Worm (Caenorhabditis elegans): ENCODE results near the gene lpr-2.

Gene lpr-2

ce11 chrIV:11821591-11822361, 42.8 kb downstream of the lpr-2 start, which contains the start of the genes par-5 and M117.3 (continued):
- peak; percentile 90 for TF ChIP-seq nfyb-1 (GFP tag; IDR thresholded peaks at IDR 0.05)
- peak; percentile 67; the same call in 1 of the 2 replicates for TF ChIP-seq pbrm-1 (GFP tag; IDR thresholded peaks at IDR 0.05)
- peak; percentile 65 for TF ChIP-seq K11D2.4 (GFP tag; IDR thresholded peaks at IDR 0.05)
- TF ChIP-seq F22D6.2 (tag; optimal IDR thresholded peaks at IDR 0.05), result peak; percentile 19
- no peak for TF ChIP-seq hrde-1 (tag; optimal IDR thresholded peaks at IDR 0.05; ENCODE audit: borderline replicate concordance)
- TF ChIP-seq ekl-4 (GFP tag; IDR thresholded peaks at IDR 0.05), result peak; percentile 92
- peak; percentile 36 to 39 for TF ChIP-seq let-607 (tag; optimal IDR thresholded peaks at IDR 0.05)
- peak; percentile 51; the same call in 1 of the 2 replicates for TF ChIP-seq lir-1 (GFP tag; conservative IDR thresholded peaks at IDR 0.05)
- no peak for TF ChIP-seq tbx-9 (tag; optimal IDR thresholded peaks at IDR 0.05; ENCODE audit: borderline replicate concordance)
- peak; percentile 26 for TF ChIP-seq F52B5.7 (tag; optimal IDR thresholded peaks at IDR 0.05)
- TF ChIP-seq ZK185.1 (tag; optimal IDR thresholded peaks at IDR 0.05; ENCODE audit: poor library complexity, severe bottlenecking), result peak; percentile 57
- peak; percentile 90 for TF ChIP-seq egl-44 (GFP tag; IDR thresholded peaks at IDR 0.05)
- TF ChIP-seq F57A8.1 (GFP tag; optimal IDR thresholded peaks at IDR 0.05), result no peak
- peak; percentile 55; the same call in 1 of the 2 replicates for TF ChIP-seq Y95B8A.8 (GFP tag; IDR thresholded peaks at IDR 0.05)
- no peak; the same call in 1 of the 2 replicates for TF ChIP-seq madf-3 (GFP tag; IDR thresholded peaks at IDR 0.05)
- TF ChIP-seq B0019.2 (GFP tag; conservative IDR thresholded peaks at IDR 0.05), result peak; percentile 40; the same call in 1 of the 2 replicates
- no peak for TF ChIP-seq F55B11.4 (tag; optimal IDR thresholded peaks at IDR 0.05; ENCODE audit: borderline replicate concordance, insufficient read depth)
- peak; percentile 69 for TF ChIP-seq atf-7 (tag; optimal IDR thresholded peaks at IDR 0.05)
- TF ChIP-seq athp-1 (tag; optimal IDR thresholded peaks at IDR 0.05), result peak; percentile 70
- TF ChIP-seq lin-26 (GFP tag; IDR thresholded peaks at IDR 0.05), result peak; percentile 68; the same call in 1 of the 2 replicates
- TF ChIP-seq dox-1 (GFP tag; IDR thresholded peaks at IDR 0.05), result peak; percentile 45; the same call in 1 of the 2 replicates
- TF ChIP-seq ztf-6 (GFP tag; IDR thresholded peaks at IDR 0.05), result no peak
- TF ChIP-seq hlh-26 (GFP tag; conservative IDR thresholded peaks at IDR 0.05), result no peak
- TF ChIP-seq hlh-12 (tag; optimal IDR thresholded peaks at IDR 0.05), result no peak
- TF ChIP-seq cebp-1 (GFP tag; IDR thresholded peaks at IDR 0.05), result peak; percentile 75
- peak; percentile 89 for TF ChIP-seq cebp-1 (tag; optimal IDR thresholded peaks at IDR 0.05)
- TF ChIP-seq akir-1 (GFP tag; optimal IDR thresholded peaks at IDR 0.05), result no peak
- peak; percentile 35 for TF ChIP-seq ztf-3 (GFP tag; optimal IDR thresholded peaks at IDR 0.05)
- TF ChIP-seq cebp-2 (GFP tag; IDR thresholded peaks at IDR 0.05), result no peak
- TF ChIP-seq nhr-80 (tag; optimal IDR thresholded peaks at IDR 0.05), result peak; percentile 92
- TF ChIP-seq ztf-26 (tag; optimal IDR thresholded peaks at IDR 0.05), result peak; percentile 21
- peak; percentile 45; the same call in 1 of the 2 replicates for TF ChIP-seq C17E4.6 (GFP tag; IDR thresholded peaks at IDR 0.05)
- peak; percentile 55 for TF ChIP-seq ztf-18 (tag; optimal IDR thresholded peaks at IDR 0.05)
- TF ChIP-seq ceh-100 (GFP tag; IDR thresholded peaks at IDR 0.05), result peak; percentile 35; the same call in 1 of the 2 replicates
- no peak for TF ChIP-seq zim-3 (tag; optimal IDR thresholded peaks at IDR 0.05)
- no peak for TF ChIP-seq sptf-2 (GFP tag; optimal IDR thresholded peaks at IDR 0.05)
- no peak for TF ChIP-seq let-526 (GFP tag; IDR thresholded peaks at IDR 0.05)
- TF ChIP-seq ets-4 (GFP tag; optimal IDR thresholded peaks at IDR 0.05), result peak; percentile 5
- TF ChIP-seq F39B2.1 (GFP tag; IDR thresholded peaks at IDR 0.05), result no peak
- peak; percentile 85 for TF ChIP-seq zfh-2 (GFP tag; conservative IDR thresholded peaks at IDR 0.05)
- peak; percentile 64 for TF ChIP-seq madf-10 (tag; optimal IDR thresholded peaks at IDR 0.05)
- TF ChIP-seq ztf-25 (GFP tag; IDR thresholded peaks at IDR 0.05), result no peak
- no peak for TF ChIP-seq snpc-1.3 (tag; optimal IDR thresholded peaks at IDR 0.05; ENCODE audit: insufficient read depth)
- TF ChIP-seq egrh-3 (GFP tag; IDR thresholded peaks at IDR 0.05), result no peak
- TF ChIP-seq nfya-1 (tag; optimal IDR thresholded peaks at IDR 0.05; ENCODE audit: borderline replicate concordance, insufficient read depth), result no peak
- peak; percentile 73 for TF ChIP-seq T07F8.4 (tag; optimal IDR thresholded peaks at IDR 0.05)
